Fruit fly (Drosophila melanogaster) whole organism, embryonic: Measurements from ENCODE around the gene CG14647.

Experiments
- Adf1 ChIP-seq: fragments of 200-800 bp; sonication (Bioruptor generic); IDR thresholded peaks from 2 replicates; pipeline ENCODE4 v1.3.6; 2022; ENCODE audit warnings: missing biosample characterization, missing genetic modification characterization
- Aef1 ChIP-seq: fragments of 200-800 bp; sonication (Bioruptor generic); IDR thresholded peaks from 3 replicates; pipeline ENCODE4 v1.3.6; 2022; ENCODE audit warnings: missing biosample characterization, missing genetic modification characterization
- Antp ChIP-seq: fragments of 200-800 bp; sonication (Bioruptor generic); optimal IDR thresholded peaks from 3 replicates; lab custom pipeline; 2016; ENCODE audit warnings: missing biosample characterization, missing genetic modification characterization
- CG10462 ChIP-seq: fragments of 200-800 bp; sonication (Bioruptor generic); optimal IDR thresholded peaks from 2 replicates; lab custom pipeline; 2016; ENCODE audit warnings: missing biosample characterization, missing genetic modification characterization
- CG10543 ChIP-seq: fragments of 200-800 bp; sonication (Bioruptor generic); optimal IDR thresholded peaks from 3 replicates; lab custom pipeline; 2017; ENCODE audit warnings: missing biosample characterization, mild to moderate bottlenecking, missing genetic modification characterization, moderate library complexity
- CG11696 ChIP-seq: fragments of 200-800 bp; sonication (Bioruptor generic); IDR thresholded peaks from 2 replicates; pipeline ENCODE4 v1.3.6; 2022; ENCODE audit warnings: missing biosample characterization, missing genetic modification characterization
- CG12155 ChIP-seq: fragments of 200-800 bp; sonication (Bioruptor generic); optimal IDR thresholded peaks from 3 replicates; lab custom pipeline; 2016; ENCODE audit warnings: missing biosample characterization, missing genetic modification characterization
- CG12769 ChIP-seq: fragments of 200-800 bp; sonication (Bioruptor generic); optimal IDR thresholded peaks from 2 replicates; lab custom pipeline; 2019; ENCODE audit warnings: missing biosample characterization, mild to moderate bottlenecking, missing genetic modification characterization, moderate library complexity
- CG12942 ChIP-seq: fragments of 200-800 bp; sonication (Bioruptor generic); optimal IDR thresholded peaks from 3 replicates; lab custom pipeline; 2016; ENCODE audit warnings: missing biosample characterization, missing genetic modification characterization
- CG13296 ChIP-seq: fragments of 200-800 bp; sonication (Bioruptor generic); optimal IDR thresholded peaks from 3 replicates; lab custom pipeline; 2018; ENCODE audit warnings: missing biosample characterization, mild to moderate bottlenecking, missing genetic modification characterization
- CG13894 ChIP-seq: fragments of 200-800 bp; sonication (Bioruptor generic); optimal IDR thresholded peaks from 3 replicates; lab custom pipeline; 2018; ENCODE audit warnings: missing biosample characterization, mild to moderate bottlenecking, missing genetic modification characterization, moderate library complexity
- CG14014 ChIP-seq: fragments of 200-800 bp; sonication (Bioruptor generic); IDR thresholded peaks from 2 replicates; pipeline ENCODE4 v1.3.6; 2022; ENCODE audit warnings: missing biosample characterization, missing genetic modification characterization
- CG2889 ChIP-seq: fragments of 200-800 bp; sonication (Bioruptor generic); IDR thresholded peaks from 3 replicates; pipeline ENCODE4 v1.3.6; 2022; ENCODE audit warnings: missing biosample characterization, missing genetic modification characterization
- CG30020 ChIP-seq: fragments of 200-800 bp; optimal IDR thresholded peaks from 2 replicates; lab custom pipeline; 2019; ENCODE audit warnings: missing biosample characterization, mild to moderate bottlenecking, missing genetic modification characterization, moderate library complexity
- CG34376 ChIP-seq: fragments of 200-800 bp; sonication (Bioruptor generic); optimal IDR thresholded peaks from 2 replicates; lab custom pipeline; 2018; ENCODE audit warnings: missing biosample characterization, mild to moderate bottlenecking, missing genetic modification characterization
- CG34422 ChIP-seq: fragments of 200-800 bp; sonication (Bioruptor generic); IDR thresholded peaks from 3 replicates; pipeline ENCODE4 v1.3.6; 2022; ENCODE audit warnings: missing biosample characterization, missing genetic modification characterization
- CG4820 ChIP-seq: fragments of 200-800 bp; sonication (Bioruptor generic); optimal IDR thresholded peaks from 3 replicates; lab custom pipeline; 2016; ENCODE audit warnings: missing biosample characterization, missing genetic modification characterization
- CG7556 ChIP-seq: fragments of 200-800 bp; sonication (Bioruptor generic); optimal IDR thresholded peaks from 2 replicates; lab custom pipeline; 2017; ENCODE audit warnings: missing biosample characterization, mild to moderate bottlenecking, missing genetic modification characterization
- CG9215 ChIP-seq: fragments of 200-800 bp; sonication (Bioruptor generic); IDR thresholded peaks from 2 replicates; pipeline ENCODE4 v1.3.6; 2022; ENCODE audit warnings: missing biosample characterization, missing genetic modification characterization
- CrebB ChIP-seq: fragments of 200-800 bp; sonication (Bioruptor generic); optimal IDR thresholded peaks from 3 replicates; lab custom pipeline; 2018; ENCODE audit warnings: missing biosample characterization, mild to moderate bottlenecking, missing genetic modification characterization
- Dbx ChIP-seq: fragments of 200-800 bp; sonication (Bioruptor generic); IDR thresholded peaks from 3 replicates; pipeline ENCODE4 v1.3.6; 2022; ENCODE audit warnings: missing biosample characterization, missing genetic modification characterization
- Dip2 ChIP-seq: fragments of 200-800 bp; sonication (Bioruptor generic); IDR thresholded peaks from 2 replicates; pipeline ENCODE4 v1.3.6; 2022; ENCODE audit warnings: missing biosample characterization, missing genetic modification characterization
- ERR ChIP-seq: fragments of 200-800 bp; sonication (Bioruptor generic); optimal IDR thresholded peaks from 2 replicates; lab custom pipeline; 2016; ENCODE audit warnings: missing biosample characterization, missing genetic modification characterization
- H15 ChIP-seq: fragments of 200-800 bp; sonication (Bioruptor generic); IDR thresholded peaks from 3 replicates; pipeline ENCODE4 v1.3.6; 2022; ENCODE audit warnings: missing biosample characterization, missing genetic modification characterization
- HLH4C ChIP-seq: fragments of 200-800 bp; sonication (Bioruptor generic); IDR thresholded peaks from 3 replicates; pipeline ENCODE4 v1.3.6; 2022; ENCODE audit warnings: missing biosample characterization, missing genetic modification characterization; ENCODE audit not compliant: partially characterized antibody
- Hr39 ChIP-seq: fragments of >200 bp; optimal IDR thresholded peaks from 2 replicates; lab custom pipeline; 2017
- Lpt ChIP-seq: fragments of >200 bp; optimal IDR thresholded peaks from 2 replicates; lab custom pipeline; 2018; ENCODE audit warnings: missing biosample characterization, missing genetic modification characterization
- MBD-R2 ChIP-seq: fragments of 200-800 bp; sonication (Bioruptor generic); IDR thresholded peaks from 2 replicates; pipeline ENCODE4 v1.3.6; 2022; ENCODE audit warnings: missing biosample characterization, missing genetic modification characterization
- Mad ChIP-seq: fragments of 200-800 bp; sonication (Bioruptor generic); optimal IDR thresholded peaks from 2 replicates; lab custom pipeline; 2016; ENCODE audit warnings: missing biosample characterization, missing genetic modification characterization
- Side ChIP-seq: fragments of 200-800 bp; sonication (Bioruptor generic); optimal IDR thresholded peaks from 2 replicates; lab custom pipeline; 2016; ENCODE audit warnings: missing biosample characterization, missing genetic modification characterization
- Usf ChIP-seq: fragments of 200-800 bp; sonication (Bioruptor generic); optimal IDR thresholded peaks from 2 replicates; lab custom pipeline; 2017; ENCODE audit warnings: missing genotype, missing biosample characterization, missing genetic modification characterization
- Xbp1 ChIP-seq: fragments of 200-800 bp; sonication (Bioruptor generic); optimal IDR thresholded peaks from 3 replicates; lab custom pipeline; 2016; ENCODE audit warnings: missing biosample characterization, mild to moderate bottlenecking, missing genetic modification characterization
- amos ChIP-seq: fragments of 200-800 bp; sonication (Bioruptor generic); IDR thresholded peaks from 2 replicates; pipeline ENCODE4 v1.3.6; 2022; ENCODE audit warnings: missing biosample characterization, missing genetic modification characterization; ENCODE audit not compliant: partially characterized antibody
- ato ChIP-seq: fragments of 200-800 bp; sonication (Bioruptor generic); IDR thresholded peaks from 2 replicates; pipeline ENCODE4 v1.3.6; 2022; ENCODE audit warnings: missing biosample characterization, missing genetic modification characterization; ENCODE audit not compliant: partially characterized antibody
- bowl ChIP-seq: fragments of 200-800 bp; sonication (Bioruptor generic); IDR thresholded peaks from 2 replicates; pipeline ENCODE4 v1.3.6; 2022; ENCODE audit warnings: missing biosample characterization, missing genetic modification characterization
- chinmo ChIP-seq: fragments of 200-800 bp; sonication (Bioruptor generic); IDR thresholded peaks from 4 replicates; pipeline ENCODE4 v1.3.6; 2022; ENCODE audit warnings: missing biosample characterization, missing genetic modification characterization; ENCODE audit not compliant: partially characterized antibody
- chn ChIP-seq: fragments of 200-800 bp; sonication (Bioruptor generic); optimal IDR thresholded peaks from 2 replicates; lab custom pipeline; 2016; ENCODE audit warnings: missing biosample characterization, missing genetic modification characterization
- dimm ChIP-seq: fragments of 200-800 bp; sonication (Bioruptor generic); IDR thresholded peaks from 2 replicates; pipeline ENCODE4 v1.3.6; 2022; ENCODE audit warnings: missing biosample characterization, missing genetic modification characterization
- eyg ChIP-seq: fragments of 200-800 bp; sonication (Bioruptor generic); optimal IDR thresholded peaks from 3 replicates; lab custom pipeline; 2016; ENCODE audit warnings: missing biosample characterization, missing genetic modification characterization
- gce ChIP-seq: fragments of 200-800 bp; sonication (Bioruptor generic); IDR thresholded peaks from 3 replicates; pipeline ENCODE4 v1.3.6; 2022; ENCODE audit warnings: missing biosample characterization, missing genetic modification characterization
- gt ChIP-seq: fragments of 200-800 bp; sonication (Bioruptor generic); IDR thresholded peaks from 2 replicates; pipeline ENCODE4 v1.3.6; 2022; ENCODE audit warnings: missing biosample characterization, missing genetic modification characterization
- h ChIP-seq: fragments of >200 bp; optimal IDR thresholded peaks from 2 replicates; lab custom pipeline; 2017
- lbe ChIP-seq: fragments of 200-800 bp; sonication (Bioruptor generic); optimal IDR thresholded peaks from 2 replicates; lab custom pipeline; 2016; ENCODE audit warnings: missing biosample characterization, mild to moderate bottlenecking, missing genetic modification characterization
- lov ChIP-seq, 2 experiments: fragments of 200-800 bp in 1 of 2; fragments of >200 bp in 1 of 2; sonication (Bioruptor generic) in 1 of 2; IDR thresholded peaks in 1 of 2; optimal IDR thresholded peaks in 1 of 2; 2 replicates in 1 of 2; 3 replicates in 1 of 2; pipeline versions ENCODE4 v1.3.6 to Lab custom; 2017 to 2022; ENCODE audit warnings: missing biosample characterization in 1 of 2, missing genetic modification characterization in 1 of 2
- psq ChIP-seq: fragments of 200-800 bp; sonication (Bioruptor generic); optimal IDR thresholded peaks from 2 replicates; lab custom pipeline; 2017; ENCODE audit warnings: missing biosample characterization, missing genetic modification characterization
- sc ChIP-seq, 3 experiments: fragments of >200 bp in 2 of 3; fragments of 200-800 bp in 1 of 3; sonication (Bioruptor generic) in 1 of 3; optimal IDR thresholded peaks; 2 replicates in 2 of 3; 3 replicates in 1 of 3; lab custom pipeline; 2017; ENCODE audit warnings: mild to moderate bottlenecking in 1 of 3, missing biosample characterization in 1 of 3, missing genetic modification characterization in 1 of 3, missing genetic modification reagents in 1 of 3
- sug ChIP-seq: fragments of 200-800 bp; optimal IDR thresholded peaks from 2 replicates; lab custom pipeline; 2019; ENCODE audit warnings: missing biosample characterization, mild to moderate bottlenecking, missing genetic modification characterization, moderate library complexity
- tin ChIP-seq: fragments of 200-800 bp; sonication (Bioruptor generic); optimal IDR thresholded peaks from 3 replicates; lab custom pipeline; 2016; ENCODE audit warnings: missing biosample characterization, missing genetic modification characterization

Gene CG14647

dm6 chr3R:4378363-4379354 lies 21.7 kb upstream of the CG14647 start, which contains the start of gene Sfxn1-3 (continued):
- TF ChIP-seq chn (GFP tag; lab: Kevin White, UChicago) (peak; percentile 9), tin (GFP tag; lab: Kevin White, UChicago) (peak; percentile 19), CG12155 (GFP tag; lab: Kevin White, UChicago) (no peak), gce (GFP tag; lab: Robert Waterston, UW) (peak; percentile 31; the same call in 1 of the 3 replicates), lbe (GFP tag; lab: Kevin White, UChicago) (no peak), chinmo (GFP tag; lab: Robert Waterston, UW) (0 out of 4 replicates have a peak, but pooled peaks have one; percentile 53), amos (GFP tag; lab: Robert Waterston, UW) (peak; percentile 47; the same call in 1 of the 2 replicates), sug (peak; percentile 72), Lpt (no peak), Side (GFP tag; lab: Kevin White, UChicago) (no peak), Mad (GFP tag; lab: Kevin White, UChicago) (peak; percentile 13), CG14014 (GFP tag; lab: Robert Waterston, UW) (peak; percentile 56; the same call in 1 of the 2 replicates), Usf (no peak), CG12769 (peak; percentile 97), Hr39 (lab: Kevin White, UChicago) (no peak), CG30020 (tag; lab: Kevin White, UChicago) (no peak), sc (optimal IDR thresholded peaks at IDR 0.05; lab: Kevin White, UChicago) (no peak), sc (GFP tag; optimal IDR thresholded peaks at IDR 0.05; lab: Kevin White, UChicago) (no peak), gt (no peak), Aef1 (no peak), lov (optimal IDR thresholded peaks at IDR 0.05; lab: Kevin White, UChicago) (no peak), lov (GFP tag; IDR thresholded peaks at IDR 0.05; lab: Robert Waterston, UW) (0 out of 3 replicates have a peak, but pooled peaks have one; percentile 45), CG10543 (GFP tag; lab: Kevin White, UChicago) (peak; percentile 94), CG11696 (no peak), Antp (GFP tag; lab: Kevin White, UChicago) (peak; percentile 30), CG9215 (GFP tag; lab: Robert Waterston, UW) (no peak), CG34376 (GFP tag; lab: Kevin White, UChicago) (peak; percentile 98), bowl (GFP tag; lab: Robert Waterston, UW) (peak; percentile 28; the same call in 1 of the 2 replicates), h (lab: Kevin White, UChicago) (no peak), CG12942 (no peak), Dip2 (GFP tag; lab: Robert Waterston, UW) (no peak), CG2889 (peak; percentile 32; the same call in 1 of the 3 replicates), CG7556 (GFP tag; lab: Kevin White, UChicago) (peak; percentile 19), Dbx (GFP tag; lab: Robert Waterston, UW) (peak; percentile 57; the same call in 1 of the 3 replicates), Xbp1 (GFP tag; lab: Kevin White, UChicago) (peak; percentile 15), psq (no peak), MBD-R2 (peak; percentile 27; the same call in 1 of the 2 replicates), HLH4C (GFP tag; lab: Robert Waterston, UW) (0 out of 3 replicates have a peak, but pooled peaks have one; percentile 41), CG13296 (GFP tag; lab: Kevin White, UChicago) (peak; percentile 60), CG34422 (GFP tag; lab: Robert Waterston, UW) (peak; percentile 79; the same call in 2 of the 3 replicates), eyg (peak; percentile 37), Adf1 (GFP tag; lab: Robert Waterston, UW) (peak; percentile 61; the same call in 1 of the 2 replicates), ato (GFP tag; lab: Robert Waterston, UW) (peak; percentile 34; the same call in 1 of the 2 replicates), CG4820 (no peak), dimm (GFP tag; lab: Robert Waterston, UW) (no peak), ERR (GFP tag; lab: Kevin White, UChicago) (peak; percentile 26), CG10462 (GFP tag; lab: Kevin White, UChicago) (peak; percentile 11), CrebB (tag; lab: Kevin White, UChicago) (peak; percentile 26), CG13894 (tag; lab: Kevin White, UChicago) (peak; percentile 72), H15 (0 out of 3 replicates have a peak, but pooled peaks have one; percentile 2)
